Worm (Caenorhabditis elegans) whole organism, early embryonic: Measurements from ENCODE around the gene col-17.

Experiments used
- B0310.2 ChIP-seq: sonication (generic microtip); optimal IDR thresholded peaks from 2 replicates; lab custom pipeline; 2016; ENCODE audit warnings: mild to moderate bottlenecking, missing genetic modification characterization, missing compliant biosample characterization
- aly-1 ChIP-seq: sonication (generic microtip); optimal IDR thresholded peaks from 2 replicates; lab custom pipeline; 2016; ENCODE audit warnings: missing genetic modification characterization, missing compliant biosample characterization
- ama-1 ChIP-seq: fragments of 150-350 bp; optimal IDR thresholded peaks from 2 replicates; lab custom pipeline; 2014
- ceh-36 ChIP-seq: sonication (generic microtip); optimal IDR thresholded peaks from 2 replicates; lab custom pipeline; 2016; ENCODE audit warnings: missing genetic modification characterization, inconsistent platforms, missing compliant biosample characterization
- flt-1 ChIP-seq: fragments of 200-800 bp; sonication (Bioruptor generic); IDR thresholded peaks from 2 replicates; pipeline ENCODE4 v1.3.6; 2022; ENCODE audit warnings: missing genetic modification characterization, missing compliant biosample characterization
- hmg-4 ChIP-seq: fragments of 200-800 bp; sonication (Bioruptor generic); optimal IDR thresholded peaks from 2 replicates; lab custom pipeline; 2018; ENCODE audit warnings: mild to moderate bottlenecking, missing genetic modification characterization, missing compliant biosample characterization
- hnd-1 ChIP-seq: sonication (generic microtip); optimal IDR thresholded peaks from 2 replicates; lab custom pipeline; 2016; ENCODE audit warnings: missing genetic modification characterization, missing compliant biosample characterization
- pes-1 ChIP-seq: fragments of 200-800 bp; sonication (Bioruptor generic); IDR thresholded peaks from 2 replicates; pipeline ENCODE4 v1.3.6; 2022; ENCODE audit warnings: missing genetic modification reagents, missing genetic modification characterization, missing compliant biosample characterization
- scrt-1 ChIP-seq: fragments of 200-800 bp; sonication (Bioruptor generic); IDR thresholded peaks from 2 replicates; pipeline ENCODE4 v1.3.6; 2022; ENCODE audit warnings: missing genetic modification characterization, missing compliant biosample characterization
- sea-1 ChIP-seq: fragments of 200-800 bp; sonication (Bioruptor generic); conservative IDR thresholded peaks from 2 replicates; pipeline ENCODE4 v1.3.6; 2022; ENCODE audit warnings: missing genetic modification characterization, missing compliant biosample characterization
- tbx-11 ChIP-seq: fragments of 200-800 bp; sonication (Bioruptor generic); IDR thresholded peaks from 2 replicates; pipeline ENCODE4 v1.3.6; 2022; ENCODE audit warnings: missing genetic modification characterization, missing compliant biosample characterization
- tbx-37 ChIP-seq: fragments of 200-800 bp; sonication (Bioruptor generic); conservative IDR thresholded peaks from 2 replicates; pipeline ENCODE4 v1.3.6; 2022; ENCODE audit warnings: missing genetic modification reagents, missing genetic modification characterization, missing compliant biosample characterization
- tra-4 ChIP-seq: sonication (generic microtip); optimal IDR thresholded peaks from 2 replicates; lab custom pipeline; 2017; ENCODE audit warnings: missing genetic modification characterization, missing compliant biosample characterization

DNA sequence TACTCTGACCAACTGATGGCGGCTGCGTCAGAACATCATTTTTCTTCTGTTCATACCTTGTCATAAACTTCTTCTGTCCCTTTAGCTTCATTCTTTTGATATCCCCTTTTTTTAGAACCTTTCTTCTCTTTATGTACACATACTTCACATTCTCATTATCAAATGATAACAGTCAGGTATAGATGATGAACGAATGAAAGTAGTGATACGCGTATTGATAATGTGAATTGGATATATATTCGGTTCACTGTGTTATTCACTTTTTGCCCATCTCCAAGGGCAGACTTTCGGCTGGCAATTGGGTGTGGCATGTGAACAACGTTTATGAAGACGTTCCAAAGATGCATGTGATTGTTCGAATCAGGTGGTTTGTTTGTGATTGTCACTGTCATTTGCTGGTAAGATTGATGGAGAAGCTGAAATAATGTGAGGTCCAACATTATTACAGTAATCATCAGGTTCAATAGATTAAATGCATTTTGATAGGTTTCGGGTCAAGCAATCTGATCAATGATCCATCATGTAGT is 7.0 kb upstream of the col-17 start, which contains the start of gene F11G11.15:
- TF ChIP-seq ama-1 (lab: Kevin White, UChicago), result no peak
- TF ChIP-seq sea-1 (GFP tag; lab: Robert Waterston, UW), result no peak
- no peak for TF ChIP-seq aly-1
- no peak for TF ChIP-seq B0310.2 (tag; lab: Kevin White, UChicago)
- TF ChIP-seq pes-1 (GFP tag; lab: Robert Waterston, UW), result no peak
- TF ChIP-seq hmg-4 (GFP tag; lab: Kevin White, UChicago), result no peak
- no peak for TF ChIP-seq flt-1 (GFP tag; lab: Robert Waterston, UW)
- no peak for TF ChIP-seq tbx-11 (GFP tag; lab: Robert Waterston, UW)
- no peak for TF ChIP-seq ceh-36 (tag; lab: Kevin White, UChicago)
- TF ChIP-seq tbx-37 (GFP tag; lab: Robert Waterston, UW), result no peak
- TF ChIP-seq hnd-1, result no peak
- TF ChIP-seq scrt-1 (GFP tag; lab: Robert Waterston, UW), result no peak
- TF ChIP-seq tra-4 (tag; lab: Kevin White, UChicago), result no peak
